Worm (Caenorhabditis elegans) whole organism, L3 larva: Measurements from ENCODE around the gene znf-207.
A peak's percentile ranks its signal among the peaks of the same experiment; 100 is the strongest.
"Not testable (repeated sequence)": the region's sequence is repeated elsewhere in the genome, so short reads cannot be mapped to it uniquely, and the experiment has no call there.

Experiments
- ZK546.5 ChIP-seq: sonication (generic microtip); optimal IDR thresholded peaks from 2 replicates; lab custom pipeline; 2017; ENCODE audit warnings: missing biosample characterization, missing genetic modification characterization
- aly-2 ChIP-seq: fragments of 150-350 bp; optimal IDR thresholded peaks from 2 replicates; lab custom pipeline; 2014; ENCODE audit warnings: missing biosample characterization, missing genetic modification characterization
- ceh-16 ChIP-seq: sonication (generic microtip); optimal IDR thresholded peaks from 2 replicates; lab custom pipeline; 2017; ENCODE audit warnings: missing biosample characterization, missing genetic modification characterization
- ceh-82 ChIP-seq: fragments of 150-350 bp; optimal IDR thresholded peaks from 2 replicates; lab custom pipeline; 2014; ENCODE audit warnings: missing biosample characterization, missing genetic modification characterization
- ceh-9 ChIP-seq: sonication (generic microtip); optimal IDR thresholded peaks from 2 replicates; lab custom pipeline; 2018; ENCODE audit warnings: missing biosample characterization, missing genetic modification characterization
- daf-12 ChIP-seq: fragments of 150-350 bp; optimal IDR thresholded peaks from 2 replicates; lab custom pipeline; 2014; ENCODE audit warnings: missing biosample characterization, missing genetic modification reagents, missing genetic modification characterization
- egl-5 ChIP-seq: fragments of 150-350 bp; optimal IDR thresholded peaks from 2 replicates; lab custom pipeline; 2017; ENCODE audit warnings: missing biosample characterization, missing genetic modification reagents, missing genetic modification characterization, inconsistent platforms
- elt-2 ChIP-seq: sonication (generic microtip); optimal IDR thresholded peaks from 2 replicates; lab custom pipeline; 2016; ENCODE audit warnings: missing genetic modification reagents, mild to moderate bottlenecking, missing genetic modification characterization, missing compliant biosample characterization
- elt-3 ChIP-seq, 3 experiments: fragments of 150-350 bp in 1 of 3; sonication (generic microtip) in 2 of 3; optimal IDR thresholded peaks; 2 replicates in 2 of 3; 4 replicates in 1 of 3; lab custom pipeline; 2014 to 2017; ENCODE audit warnings: missing biosample characterization in 3 of 3, missing genetic modification characterization in 3 of 3
- eor-1 ChIP-seq, 2 experiments: fragments of 150-350 bp; optimal IDR thresholded peaks; 2 replicates each; lab custom pipeline; 2014 to 2018; ENCODE audit warnings: missing biosample characterization in 2 of 2, missing genetic modification characterization in 2 of 2
- fkh-2 ChIP-seq: fragments of 150-350 bp; optimal IDR thresholded peaks from 2 replicates; lab custom pipeline; 2014; ENCODE audit warnings: missing biosample characterization, missing genetic modification reagents, missing genetic modification characterization
- fos-1 ChIP-seq: fragments of 150-350 bp; optimal IDR thresholded peaks from 2 replicates; lab custom pipeline; 2014; ENCODE audit warnings: missing biosample characterization, missing genetic modification characterization
- hmg-11 ChIP-seq: sonication (generic microtip); optimal IDR thresholded peaks from 2 replicates; lab custom pipeline; 2016; ENCODE audit warnings: missing genetic modification characterization, missing compliant biosample characterization
- jun-1 ChIP-seq: fragments of 150-350 bp; optimal IDR thresholded peaks from 2 replicates; lab custom pipeline; 2014; ENCODE audit warnings: missing biosample characterization, missing genetic modification reagents, missing genetic modification characterization
- lin-15B ChIP-seq: fragments of 150-350 bp; optimal IDR thresholded peaks from 2 replicates; lab custom pipeline; 2014; ENCODE audit warnings: missing biosample characterization, missing genetic modification characterization
- mdl-1 ChIP-seq: fragments of 150-350 bp; optimal IDR thresholded peaks from 2 replicates; lab custom pipeline; 2014; ENCODE audit warnings: missing biosample characterization, missing genetic modification characterization
- mml-1 ChIP-seq: fragments of 150-350 bp; sonication (generic microtip); optimal IDR thresholded peaks from 3 replicates; lab custom pipeline; 2014; ENCODE audit warnings: missing biosample characterization, missing genetic modification characterization
- nfya-1 ChIP-seq: sonication (generic microtip); optimal IDR thresholded peaks from 2 replicates; lab custom pipeline; 2017; ENCODE audit warnings: missing genetic modification characterization, mild to moderate bottlenecking, missing compliant biosample characterization, antibody characterized with exemption, moderate library complexity; ENCODE audit not compliant: insufficient read depth
- nhr-11 ChIP-seq: fragments of 150-350 bp; optimal IDR thresholded peaks from 2 replicates; lab custom pipeline; 2014; ENCODE audit warnings: missing biosample characterization, missing genetic modification characterization
- nhr-12 ChIP-seq: fragments of 150-350 bp; optimal IDR thresholded peaks from 2 replicates; lab custom pipeline; 2014; ENCODE audit warnings: missing biosample characterization, missing genetic modification characterization
- nhr-25 ChIP-seq: sonication (generic microtip); optimal IDR thresholded peaks from 2 replicates; lab custom pipeline; 2017; ENCODE audit warnings: missing biosample characterization, missing genetic modification characterization
- nhr-43 ChIP-seq: sonication (generic microtip); optimal IDR thresholded peaks from 2 replicates; lab custom pipeline; 2016; ENCODE audit warnings: mild to moderate bottlenecking, missing genetic modification characterization, missing compliant biosample characterization; ENCODE audit not compliant: poor library complexity, severe bottlenecking
- nhr-67 ChIP-seq: fragments of 150-350 bp; optimal IDR thresholded peaks from 2 replicates; lab custom pipeline; 2014; ENCODE audit warnings: missing biosample characterization, missing genetic modification characterization
- pha-4 ChIP-seq: fragments of 150-350 bp; optimal IDR thresholded peaks from 2 replicates; lab custom pipeline; 2014; ENCODE audit warnings: missing biosample characterization, missing genetic modification reagents, missing genetic modification characterization
- pqm-1 ChIP-seq: fragments of 150-350 bp; optimal IDR thresholded peaks from 2 replicates; lab custom pipeline; 2017; ENCODE audit warnings: missing biosample characterization, missing genetic modification characterization, inconsistent platforms
- sea-2 ChIP-seq: fragments of 150-350 bp; sonication (generic microtip); optimal IDR thresholded peaks from 4 replicates; lab custom pipeline; 2014; ENCODE audit warnings: missing biosample characterization, missing genetic modification reagents, missing genetic modification characterization
- skn-1 ChIP-seq: fragments of 150-350 bp; optimal IDR thresholded peaks from 2 replicates; lab custom pipeline; 2014; ENCODE audit warnings: missing biosample characterization, missing genetic modification characterization
- snpc-4 ChIP-seq: fragments of 150-350 bp; optimal IDR thresholded peaks from 2 replicates; lab custom pipeline; 2014; ENCODE audit warnings: missing biosample characterization, missing genetic modification characterization
- tbx-2 ChIP-seq: sonication (generic microtip); optimal IDR thresholded peaks from 2 replicates; lab custom pipeline; 2016; ENCODE audit warnings: mild to moderate bottlenecking, missing genetic modification characterization, missing compliant biosample characterization
- unc-39 ChIP-seq: sonication (generic microtip); optimal IDR thresholded peaks from 4 replicates; lab custom pipeline; 2017; ENCODE audit warnings: missing biosample characterization, missing genetic modification characterization
- zag-1 ChIP-seq: fragments of 150-350 bp; optimal IDR thresholded peaks from 2 replicates; lab custom pipeline; 2014; ENCODE audit warnings: missing biosample characterization, missing genetic modification characterization
- ztf-11 ChIP-seq: fragments of 150-350 bp; optimal IDR thresholded peaks from 2 replicates; lab custom pipeline; 2014; ENCODE audit warnings: missing biosample characterization, missing genetic modification characterization
- ztf-4 ChIP-seq: fragments of 150-350 bp; optimal IDR thresholded peaks from 2 replicates; lab custom pipeline; 2014; ENCODE audit warnings: missing biosample characterization, missing genetic modification characterization

znf-207 gene

DNA sequence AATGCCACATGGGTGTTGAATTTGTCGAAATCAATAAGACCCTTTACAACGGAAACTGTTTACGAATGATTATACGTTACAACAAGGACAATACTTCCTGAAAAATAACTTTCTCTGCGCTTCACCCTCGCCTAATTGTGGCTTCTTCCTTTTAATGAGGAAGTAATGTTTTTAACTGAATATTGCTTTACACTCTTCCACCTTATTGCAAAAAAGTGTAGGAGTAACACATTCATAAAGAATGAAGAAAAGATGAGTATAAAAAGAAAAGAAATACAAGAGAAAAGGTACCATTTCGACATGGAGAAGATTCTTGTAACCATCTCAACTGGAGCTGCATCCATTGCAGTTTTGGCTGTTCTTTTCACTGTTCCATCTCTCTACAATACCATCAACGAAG is 47.7 kb upstream of the znf-207 start, which contains the start of gene col-126:
Gene col-126 (plus strand): TSS at position 301 of the 400 bp plus-strand sequence.
- TF ChIP-seq fkh-2, ceh-16, mml-1 (tag; lab: Kevin White, UChicago): not testable (repeated sequence)

DNA sequence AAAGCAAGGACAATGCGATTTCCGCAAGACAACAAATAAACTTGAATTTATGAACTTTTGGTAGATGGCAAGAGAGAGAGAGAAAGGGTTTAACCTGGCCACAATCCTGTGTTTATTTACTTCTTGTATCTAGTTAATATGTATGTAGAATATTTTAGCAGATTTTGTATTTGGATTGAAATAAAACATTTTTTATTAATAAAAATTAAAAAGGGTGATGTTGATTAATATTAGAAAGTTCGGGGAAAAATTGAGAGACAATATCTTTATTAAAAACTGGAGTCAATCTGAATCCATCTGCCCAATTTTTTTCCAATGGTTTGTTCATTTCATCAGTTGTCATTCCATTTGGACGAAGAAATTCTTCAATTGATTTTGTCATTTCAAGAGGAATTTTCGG is 44.7 kb upstream of the znf-207 start, which contains the start of gene col-127:
Gene col-127 (minus strand): TSS at position 101 of the 400 bp plus-strand sequence.
- TF ChIP-seq elt-3 (tag; optimal IDR thresholded peaks at IDR 0.05; lab: Kevin White, UChicago), result no peak
- no peak for TF ChIP-seq sea-2 (GFP tag; lab: Kevin White, UChicago)
- TF ChIP-seq ceh-16 (tag; lab: Kevin White, UChicago), result no peak
- TF ChIP-seq ztf-4 (tag; lab: Kevin White, UChicago), result no peak
- no peak for TF ChIP-seq egl-5 (tag; lab: Kevin White, UChicago)
- no peak for TF ChIP-seq unc-39 (tag; lab: Kevin White, UChicago)
- TF ChIP-seq fos-1 (tag; lab: Kevin White, UChicago), result no peak
- TF ChIP-seq tbx-2 (tag; lab: Kevin White, UChicago), result no peak
- no peak for TF ChIP-seq pha-4 (tag; lab: Kevin White, UChicago)
- TF ChIP-seq nhr-11 (tag; lab: Kevin White, UChicago), result no peak

DNA sequence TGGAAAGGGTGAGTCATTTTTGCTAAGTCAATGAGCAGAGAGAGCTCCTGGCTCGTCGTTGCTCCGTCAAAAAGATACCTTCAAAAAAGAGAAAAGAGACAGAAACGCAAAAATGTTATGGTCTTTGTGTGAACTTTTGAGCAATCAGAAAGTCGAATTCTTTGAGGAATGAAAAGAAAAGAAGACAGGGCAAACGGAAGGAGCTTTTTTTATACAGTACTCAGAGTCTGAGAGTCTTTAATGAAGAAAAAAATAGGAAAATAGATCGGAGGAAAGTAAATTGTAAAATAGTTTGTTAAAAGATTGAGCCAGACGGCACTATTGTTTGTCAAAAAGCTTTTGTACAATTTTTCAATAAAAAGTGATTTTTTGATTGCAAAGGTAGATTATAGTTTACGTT is 41.3 kb upstream of the znf-207 start:
- TF ChIP-seq ZK546.5 (tag; lab: Kevin White, UChicago) (no peak), ceh-16 (tag; lab: Kevin White, UChicago) (no peak), sea-2 (GFP tag; lab: Kevin White, UChicago) (no peak), ceh-9 (no peak), nhr-67 (tag; lab: Kevin White, UChicago) (no peak), pha-4 (tag; lab: Kevin White, UChicago) (peak; percentile 90), eor-1 (tag; optimal IDR thresholded peaks at IDR 0.05; lab: Kevin White, UChicago) (no peak)

DNA sequence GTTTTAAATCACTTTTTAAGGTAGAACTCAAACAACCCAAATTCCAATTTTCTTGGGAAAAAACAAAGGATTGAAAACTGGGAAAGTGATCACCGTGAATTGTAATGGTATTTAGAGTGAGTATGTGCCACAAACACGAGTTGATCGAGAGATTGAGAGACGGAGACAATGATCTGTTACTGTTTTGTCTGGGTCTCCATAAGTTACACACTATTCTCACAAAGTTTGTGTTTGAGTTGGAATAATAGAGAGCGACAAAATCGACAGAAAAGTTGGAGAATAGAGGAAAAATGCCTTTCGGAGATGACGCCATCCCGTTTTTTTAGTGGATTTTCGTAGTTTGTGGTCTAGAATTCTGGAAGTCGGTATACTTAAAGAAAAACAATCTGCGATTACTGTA is 39.5 kb upstream of the znf-207 start, which contains the start of gene nhr-7:
Gene nhr-7 (minus strand): TSS at position 101 of the 400 bp plus-strand sequence.
- TF ChIP-seq pha-4 (tag; lab: Kevin White, UChicago) (peak; percentile 72), lin-15B (no peak)
- TF ChIP-seq, all 47 proteins: peak for 1

DNA sequence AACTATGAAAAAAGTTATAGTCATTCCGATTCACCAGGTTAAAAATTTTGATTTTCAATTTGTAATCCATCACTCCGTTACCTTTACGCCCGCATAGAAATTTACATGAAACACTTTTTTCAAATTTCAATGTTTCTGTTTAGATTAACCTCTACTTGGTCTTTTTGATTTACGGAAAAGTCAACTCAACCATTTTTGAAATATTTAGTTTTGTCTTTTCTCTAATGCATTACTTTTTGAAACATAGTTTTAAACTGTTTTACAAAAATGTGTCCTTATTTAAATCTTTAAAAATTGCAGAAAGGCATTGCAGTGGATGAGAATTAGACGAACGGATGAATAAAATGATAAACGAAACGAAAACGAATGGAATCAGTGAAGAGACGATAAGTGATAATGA is 37.6 kb upstream of the znf-207 start, which contains the start of gene gtl-2:
Gene gtl-2 (plus strand): TSS at position 301 of the 400 bp plus-strand sequence.
- TF ChIP-seq daf-12 (tag; lab: Kevin White, UChicago) (no peak), aly-2 (no peak), nhr-43 (tag; lab: Kevin White, UChicago) (no peak), nhr-11 (tag; lab: Kevin White, UChicago) (no peak), tbx-2 (tag; lab: Kevin White, UChicago) (no peak), zag-1 (no peak), eor-1 (tag; optimal IDR thresholded peaks at IDR 0.05; lab: Kevin White, UChicago) (no peak), nhr-12 (no peak), nfya-1 (tag; lab: Kevin White, UChicago) (no peak)

DNA sequence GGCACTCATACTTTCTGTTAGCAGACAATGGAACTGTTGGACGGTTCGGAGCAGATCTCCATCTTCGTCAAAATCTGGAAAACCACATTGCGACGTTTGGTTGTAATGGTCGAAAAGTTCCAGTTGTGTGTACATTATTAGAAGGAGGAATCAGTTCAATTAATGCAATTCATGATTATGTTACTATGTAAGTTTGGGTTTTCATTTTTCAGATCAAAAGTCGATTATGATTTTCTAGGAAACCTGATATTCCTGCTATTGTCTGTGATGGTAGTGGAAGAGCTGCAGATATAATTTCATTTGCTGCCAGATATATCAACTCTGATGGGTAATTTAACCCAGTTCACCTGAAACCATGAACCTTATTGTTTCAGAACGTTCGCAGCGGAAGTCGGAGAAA is 34.7 kb upstream of the znf-207 start:
- no peak for TF ChIP-seq ztf-11 (tag; lab: Kevin White, UChicago)
- no peak for TF ChIP-seq hmg-11 (tag; lab: Kevin White, UChicago)
- no peak for TF ChIP-seq mml-1 (tag; lab: Kevin White, UChicago)
- no peak for TF ChIP-seq daf-12 (tag; lab: Kevin White, UChicago)
- TF ChIP-seq snpc-4 (tag; lab: Kevin White, UChicago), result no peak
- TF ChIP-seq nhr-25 (tag; lab: Kevin White, UChicago), result no peak

DNA sequence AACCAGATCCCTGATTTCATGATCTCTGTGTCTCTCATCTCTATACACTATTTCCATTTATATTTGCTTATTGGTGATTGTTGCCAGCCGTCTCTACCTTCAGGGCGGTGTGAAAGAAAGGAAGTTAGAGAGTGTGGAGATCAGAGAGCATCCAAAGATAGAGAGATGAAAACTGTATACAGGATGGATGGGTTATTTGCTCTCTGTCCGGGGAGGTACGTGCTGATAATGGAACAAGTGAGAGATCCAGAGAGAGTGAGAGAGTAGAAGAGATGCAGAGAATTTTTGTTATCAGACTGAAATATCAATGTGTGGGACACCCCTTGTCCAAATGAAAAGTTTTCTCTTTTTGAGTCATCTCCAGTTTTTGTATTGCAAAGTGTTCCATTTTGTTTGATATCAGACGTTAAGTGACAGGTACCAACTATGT is 26.7 kb upstream of the znf-207 start:
- TF ChIP-seq fos-1 (tag; lab: Kevin White, UChicago) (peak; percentile 53), pha-4 (tag; lab: Kevin White, UChicago) (peak; percentile 95), ceh-82 (tag; lab: Kevin White, UChicago) (no peak), skn-1 (tag; lab: Kevin White, UChicago) (peak; percentile 42), jun-1 (tag; lab: Kevin White, UChicago) (peak; percentile 78), mdl-1 (tag; lab: Kevin White, UChicago) (no peak), egl-5 (tag; lab: Kevin White, UChicago) (no peak), elt-2 (tag; lab: Kevin White, UChicago) (peak; percentile 98), pqm-1 (peak; percentile 93)
